Fruit fly (Drosophila melanogaster): ENCODE measurements around the gene CG33644.
A peak's percentile ranks its signal among the peaks of the same experiment; 100 is the strongest.

CG33644 gene

dm6 chr2L:13514262-13514937 lies 17.5 kb upstream of the CG33644 start (continued):
- TF ChIP-seq HLH3B (GFP tag; IDR thresholded peaks at IDR 0.05) (peak; percentile 65), lola (GFP tag; optimal IDR thresholded peaks at IDR 0.05) (peak in 1 of 3 experiments; percentile 26), jigr1 (GFP tag; IDR thresholded peaks at IDR 0.05) (no peak), CG11723 (GFP tag; optimal IDR thresholded peaks at IDR 0.05) (no peak), CG4360 (GFP tag; IDR thresholded peaks at IDR 0.05) (no peak), Aef1 (GFP tag; IDR thresholded peaks at IDR 0.05) (peak; percentile 65), tup (GFP tag; optimal IDR thresholded peaks at IDR 0.05) (peak; percentile 46), schlank (tag; optimal IDR thresholded peaks at IDR 0.05) (peak; percentile 3), CG10147 (GFP tag; optimal IDR thresholded peaks at IDR 0.05) (peak; percentile 68), CG2120 (GFP tag; optimal IDR thresholded peaks at IDR 0.05) (peak; percentile 74), gce (GFP tag; IDR thresholded peaks at IDR 0.05) (no peak), tgo (GFP tag; IDR thresholded peaks at IDR 0.05) (peak; percentile 70), Tbp (GFP tag; optimal IDR thresholded peaks at IDR 0.05) (no peak), pan (optimal IDR thresholded peaks at IDR 0.05) (no peak), pan (GFP tag; optimal IDR thresholded peaks at IDR 0.05 in 1 of 2, IDR thresholded peaks at IDR 0.05 in 1 of 2) (peak in 1 of 2 experiments; percentile 61), mam (GFP tag; optimal IDR thresholded peaks at IDR 0.05) (peak; percentile 28), CG32772 (GFP tag; IDR thresholded peaks at IDR 0.05) (peak; percentile 26; the same call in 1 of the 2 replicates), CG6654 (GFP tag; optimal IDR thresholded peaks at IDR 0.05) (peak; percentile 34), CG6689 (GFP tag; IDR thresholded peaks at IDR 0.05) (no peak; the same call in 1 of the 2 replicates), CG8388 (GFP tag; optimal IDR thresholded peaks at IDR 0.05) (peak; percentile 33), wor (GFP tag; IDR thresholded peaks at IDR 0.05) (peak; percentile 53), gsb (GFP tag; IDR thresholded peaks at IDR 0.05) (peak; percentile 9; the same call in 1 of the 2 replicates), CG6683 (GFP tag; optimal IDR thresholded peaks at IDR 0.05) (peak; percentile 46), kah (GFP tag; optimal IDR thresholded peaks at IDR 0.05) (no peak), CG8924 (tag; optimal IDR thresholded peaks at IDR 0.05) (peak; percentile 69), CG18619 (GFP tag; optimal IDR thresholded peaks at IDR 0.05) (peak; percentile 50), slp2 (GFP tag; optimal IDR thresholded peaks at IDR 0.05) (no peak), CG17186 (GFP tag; optimal IDR thresholded peaks at IDR 0.05) (no peak), CG32532 (GFP tag; IDR thresholded peaks at IDR 0.05) (peak; percentile 69; the same call in 1 of the 2 replicates), CG8089 (GFP tag; optimal IDR thresholded peaks at IDR 0.05) (no peak), Hey (tag; optimal IDR thresholded peaks at IDR 0.05) (no peak), zf30C (GFP tag; optimal IDR thresholded peaks at IDR 0.05) (no peak), CG12071 (GFP tag; optimal IDR thresholded peaks at IDR 0.05) (peak; percentile 15), CHES-1-like (GFP tag; optimal IDR thresholded peaks at IDR 0.05) (no peak), ranshi (GFP tag; IDR thresholded peaks at IDR 0.05) (peak; percentile 71; the same call in 1 of the 2 replicates), HmgD (GFP tag; optimal IDR thresholded peaks at IDR 0.05) (no peak), knrl (GFP tag; IDR thresholded peaks at IDR 0.05; ENCODE audit: partially characterized antibody) (peak; percentile 20; the same call in 1 of the 3 replicates), Ada2b (GFP tag; IDR thresholded peaks at IDR 0.05) (peak; percentile 61), NC2β (GFP tag; optimal IDR thresholded peaks at IDR 0.05) (no peak), Sox102F (GFP tag; optimal IDR thresholded peaks at IDR 0.05) (peak; percentile 57), CG17568 (GFP tag; optimal IDR thresholded peaks at IDR 0.05) (no peak), CG3995 (GFP tag; optimal IDR thresholded peaks at IDR 0.05) (no peak), dm (GFP tag; optimal IDR thresholded peaks at IDR 0.05) (no peak), H15 (GFP tag; IDR thresholded peaks at IDR 0.05) (peak; percentile 29; the same call in 1 of the 3 replicates), onecut (GFP tag; IDR thresholded peaks at IDR 0.05) (peak; percentile 37), CG14441 (GFP tag; IDR thresholded peaks at IDR 0.05) (peak; percentile 52; the same call in 1 of the 2 replicates), gcm (GFP tag; optimal IDR thresholded peaks at IDR 0.05) (peak; percentile 0), ham (GFP tag; IDR thresholded peaks at IDR 0.05) (no peak), CG18262 (tag; optimal IDR thresholded peaks at IDR 0.05) (no peak), slou (GFP tag; optimal IDR thresholded peaks at IDR 0.05) (no peak)

Measured in whole organism, embryonic.